Worm (Caenorhabditis elegans): ENCODE results near the gene T24D8.6.

The T24D8.6 gene

ce11 chrX:2394983-2395382 is 29.2 kb upstream of the T24D8.6 start, which contains the start of gene C43H6.6:
Gene C43H6.6 (plus strand): TSS chrX:2395283.
- no peak for TF ChIP-seq unc-39 (tag; optimal IDR thresholded peaks at IDR 0.05)

ce11 chrX:2386922-2387566 is 21.3 kb upstream of the T24D8.6 start:
- peak; percentile 35 for TF ChIP-seq nhr-43 (tag; optimal IDR thresholded peaks at IDR 0.05; ENCODE audit: poor library complexity, severe bottlenecking)
- TF ChIP-seq nhr-11 (tag; optimal IDR thresholded peaks at IDR 0.05): no peak
- TF ChIP-seq nhr-76 (tag; optimal IDR thresholded peaks at IDR 0.05): no peak
- no peak for TF ChIP-seq R02D3.7 (tag; optimal IDR thresholded peaks at IDR 0.05)
- TF ChIP-seq lin-39 (tag; optimal IDR thresholded peaks at IDR 0.05): no peak
- no peak for TF ChIP-seq mdl-1 (tag; optimal IDR thresholded peaks at IDR 0.05)
- peak; percentile 43 for TF ChIP-seq nhr-23 (tag; optimal IDR thresholded peaks at IDR 0.05)
- TF ChIP-seq nhr-12 (tag; optimal IDR thresholded peaks at IDR 0.05): no peak
- no peak for TF ChIP-seq ZK546.5 (tag; optimal IDR thresholded peaks at IDR 0.05)
- no peak for TF ChIP-seq ztf-4 (tag; optimal IDR thresholded peaks at IDR 0.05)
- TF ChIP-seq nhr-25 (tag; optimal IDR thresholded peaks at IDR 0.05): no peak
- no peak for TF ChIP-seq elt-1 (tag; optimal IDR thresholded peaks at IDR 0.05)
- no peak for TF ChIP-seq elt-3 (tag; optimal IDR thresholded peaks at IDR 0.05)
- TF ChIP-seq fkh-2 (tag; optimal IDR thresholded peaks at IDR 0.05): no peak

- TF ChIP-seq mdl-1 (tag; optimal IDR thresholded peaks at IDR 0.05) (no peak), ztf-4 (tag; optimal IDR thresholded peaks at IDR 0.05) (no peak), ceh-82 (tag; optimal IDR thresholded peaks at IDR 0.05) (no peak), aly-2 (tag; optimal IDR thresholded peaks at IDR 0.05) (no peak), fkh-10 (GFP tag; optimal IDR thresholded peaks at IDR 0.05) (no peak), zag-1 (tag; optimal IDR thresholded peaks at IDR 0.05) (no peak), ceh-9 (tag; optimal IDR thresholded peaks at IDR 0.05) (no peak), nhr-76 (tag; optimal IDR thresholded peaks at IDR 0.05) (no peak), fos-1 (tag; optimal IDR thresholded peaks at IDR 0.05) (no peak)
These were observed 19.7 kb upstream of the T24D8.6 start, which contains the start of gene F47G3.1 for ce11 chrX:2385453-2385852. Gene F47G3.1 (plus strand): TSS chrX:2385753.

ce11 chrX:2382227-2382626 is 16.4 kb upstream of the T24D8.6 start:
- peak; percentile 16 for TF ChIP-seq egl-5 (tag; optimal IDR thresholded peaks at IDR 0.05)
- peak; percentile 12 for TF ChIP-seq ama-1 (optimal IDR thresholded peaks at IDR 0.05)
- TF ChIP-seq daf-12 (tag; optimal IDR thresholded peaks at IDR 0.05): no peak
- peak; percentile 24 for TF ChIP-seq nhr-25 (tag; optimal IDR thresholded peaks at IDR 0.05)
- TF ChIP-seq fos-1 (tag; optimal IDR thresholded peaks at IDR 0.05): no peak
- no peak for TF ChIP-seq ztf-4 (tag; optimal IDR thresholded peaks at IDR 0.05)
- peak; percentile 11 for TF ChIP-seq nhr-43 (tag; optimal IDR thresholded peaks at IDR 0.05; ENCODE audit: poor library complexity, severe bottlenecking)
- no peak for TF ChIP-seq nhr-237 (tag; optimal IDR thresholded peaks at IDR 0.05)
- TF ChIP-seq hmg-11 (tag; optimal IDR thresholded peaks at IDR 0.05): peak; percentile 44
- TF ChIP-seq nhr-11 (tag; optimal IDR thresholded peaks at IDR 0.05): no peak
- TF ChIP-seq pqm-1 (tag; optimal IDR thresholded peaks at IDR 0.05): no peak
- peak; percentile 38 for TF ChIP-seq elt-2 (tag; optimal IDR thresholded peaks at IDR 0.05)
- TF ChIP-seq snpc-4 (tag; optimal IDR thresholded peaks at IDR 0.05): peak; percentile 51
- no peak for TF ChIP-seq egl-27 (tag; optimal IDR thresholded peaks at IDR 0.05)
- TF ChIP-seq R02D3.7 (tag; optimal IDR thresholded peaks at IDR 0.05): no peak
- TF ChIP-seq lin-15B (tag; optimal IDR thresholded peaks at IDR 0.05): peak; percentile 17
- peak; percentile 38 for TF ChIP-seq lin-39 (tag; optimal IDR thresholded peaks at IDR 0.05)
- TF ChIP-seq skn-1 (tag; optimal IDR thresholded peaks at IDR 0.05): peak; percentile 19
- no peak for TF ChIP-seq nhr-12 (tag; optimal IDR thresholded peaks at IDR 0.05)
- TF ChIP-seq ceh-28 (tag; optimal IDR thresholded peaks at IDR 0.05): peak; percentile 21
- TF ChIP-seq nfya-1 (tag; optimal IDR thresholded peaks at IDR 0.05; ENCODE audit: insufficient read depth): peak; percentile 50
- TF ChIP-seq jun-1 (tag; optimal IDR thresholded peaks at IDR 0.05): peak; percentile 6
- TF ChIP-seq nhr-23 (tag; optimal IDR thresholded peaks at IDR 0.05): peak; percentile 81

- TF ChIP-seq nhr-23 (tag; optimal IDR thresholded peaks at IDR 0.05) (no peak), pha-4 (tag; optimal IDR thresholded peaks at IDR 0.05) (no peak), pqm-1 (tag; optimal IDR thresholded peaks at IDR 0.05) (no peak), fkh-10 (GFP tag; optimal IDR thresholded peaks at IDR 0.05) (no peak), nhr-77 (tag; optimal IDR thresholded peaks at IDR 0.05) (no peak), nhr-11 (tag; optimal IDR thresholded peaks at IDR 0.05) (no peak), mdl-1 (tag; optimal IDR thresholded peaks at IDR 0.05) (no peak), tbx-2 (tag; optimal IDR thresholded peaks at IDR 0.05) (no peak), ztf-11 (tag; optimal IDR thresholded peaks at IDR 0.05) (no peak), nhr-67 (tag; optimal IDR thresholded peaks at IDR 0.05) (no peak), egl-5 (tag; optimal IDR thresholded peaks at IDR 0.05) (no peak), hmg-11 (tag; optimal IDR thresholded peaks at IDR 0.05) (no peak), nhr-237 (tag; optimal IDR thresholded peaks at IDR 0.05) (no peak), lin-15B (tag; optimal IDR thresholded peaks at IDR 0.05) (no peak), fkh-2 (tag; optimal IDR thresholded peaks at IDR 0.05) (no peak), eor-1 (tag; optimal IDR thresholded peaks at IDR 0.05) (no peak), unc-62 (GFP tag; optimal IDR thresholded peaks at IDR 0.05) (no peak)
These were observed 15.5 kb upstream of the T24D8.6 start, which contains the start of gene F47G3.4 for ce11 chrX:2381282-2381681. Gene F47G3.4 (plus strand): TSS chrX:2381582.
